Worm (Caenorhabditis elegans): Measurements from ENCODE around the gene F14H8.5.

F14H8.5 gene

ce11 chrV:15015799-15016198, 5.0 kb upstream of the F14H8.5 start:
- TF ChIP-seq hif-1 (tag; optimal IDR thresholded peaks at IDR 0.05) (peak in 1 of 2 experiments; percentile 25), daf-12 (tag; optimal IDR thresholded peaks at IDR 0.05) (no peak), madf-5 (GFP tag; IDR thresholded peaks at IDR 0.05) (no peak), aha-1 (tag) (peak; percentile 83)

- TF ChIP-seq mxl-3 (GFP tag; optimal IDR thresholded peaks at IDR 0.05) (peak; percentile 1), mdl-1 (tag; optimal IDR thresholded peaks at IDR 0.05) (peak in 1 of 2 experiments; percentile 1), nhr-6 (tag; optimal IDR thresholded peaks at IDR 0.05) (peak; percentile 33), F44E2.7 (GFP tag; IDR thresholded peaks at IDR 0.05) (no peak), R02D3.7 (tag; optimal IDR thresholded peaks at IDR 0.05) (no peak), cey-2 (tag; optimal IDR thresholded peaks at IDR 0.05; ENCODE audit: borderline replicate concordance, insufficient read depth) (no peak)
Observed at ce11 chrV:15016795-15017429, 3.9 kb upstream of the F14H8.5 start.

ce11 chrV:15020229-15020628, 603 bp upstream of the F14H8.5 start, which contains the start of gene F14H8.2:
F14H8.2 (minus strand) TSS chrV:15020329.
- TF ChIP-seq nhr-237 (tag; optimal IDR thresholded peaks at IDR 0.05) = no peak
- no peak for TF ChIP-seq dmd-9 (GFP tag; IDR thresholded peaks at IDR 0.05)
- TF ChIP-seq madf-5 (GFP tag; IDR thresholded peaks at IDR 0.05) = no peak
- no peak for TF ChIP-seq ZK546.5 (tag; optimal IDR thresholded peaks at IDR 0.05)

ce11 chrV:15023544-15023943, 2.7 kb downstream of the F14H8.5 start, which contains the start of gene F14H8.4:
F14H8.4 (plus strand) TSS chrV:15023844.
- TF ChIP-seq ctbp-1 (GFP tag; IDR thresholded peaks at IDR 0.05) (no peak), F37D6.2 (tag; optimal IDR thresholded peaks at IDR 0.05) (no peak)

ce11 chrV:15028896-15029519, 8.2 kb downstream of the F14H8.5 start, which contains the start of gene F14H8.8:
F14H8.8 (plus strand) TSS chrV:15029469.
- TF ChIP-seq T26A8.4 (GFP tag; IDR thresholded peaks at IDR 0.05) (peak; percentile 63; the same call in 1 of the 2 replicates), egl-43 (GFP tag; IDR thresholded peaks at IDR 0.05) (0 out of 2 replicates have a peak, but pooled peaks have one; percentile 39), fos-1 (tag; optimal IDR thresholded peaks at IDR 0.05) (no peak), nhr-6 (tag; optimal IDR thresholded peaks at IDR 0.05) (peak; percentile 41), snpc-4 (tag; optimal IDR thresholded peaks at IDR 0.05) (peak; percentile 77), F26F4.8 (GFP tag; conservative IDR thresholded peaks at IDR 0.05) (no peak), spr-1 (tag; optimal IDR thresholded peaks at IDR 0.05) (no peak), nhr-111 (GFP tag; optimal IDR thresholded peaks at IDR 0.05) (no peak), pha-4 (GFP tag; IDR thresholded peaks at IDR 0.05) (no peak), pha-4 (tag; optimal IDR thresholded peaks at IDR 0.05) (no peak), Y48G9A.11 (GFP tag; IDR thresholded peaks at IDR 0.05) (peak; percentile 49; the same call in 1 of the 2 replicates), ceh-62 (tag; optimal IDR thresholded peaks at IDR 0.05) (no peak), dve-1 (tag; optimal IDR thresholded peaks at IDR 0.05; ENCODE audit: insufficient read depth) (no peak), lin-29 (GFP tag; IDR thresholded peaks at IDR 0.05) (no peak), snpc-1.2 (GFP tag; IDR thresholded peaks at IDR 0.05) (peak; percentile 77), ztf-11 (tag; optimal IDR thresholded peaks at IDR 0.05) (no peak), unc-130 (GFP tag; optimal IDR thresholded peaks at IDR 0.05) (peak; percentile 36), lin-38 (GFP tag; IDR thresholded peaks at IDR 0.05) (peak; percentile 60), nhr-77 (tag; optimal IDR thresholded peaks at IDR 0.05) (no peak), duxl-1 (tag; optimal IDR thresholded peaks at IDR 0.05; ENCODE audit: poor library complexity) (peak; percentile 9), nhr-42 (GFP tag; IDR thresholded peaks at IDR 0.05) (no peak), lin-39 (tag; optimal IDR thresholded peaks at IDR 0.05) (no peak), arid-1 (GFP tag; conservative IDR thresholded peaks at IDR 0.05) (peak; percentile 31; the same call in 1 of the 2 replicates), F49E8.2 (tag; optimal IDR thresholded peaks at IDR 0.05; ENCODE audit: borderline replicate concordance) (peak; percentile 80), mxl-3 (GFP tag; optimal IDR thresholded peaks at IDR 0.05) (no peak)
